Worm (Caenorhabditis elegans) whole organism, L3 larva: Measurements from ENCODE around the gene txt-19.
A peak's percentile ranks its signal among the peaks of the same experiment; 100 is the strongest.

Source experiments
- ceh-28 ChIP-seq: fragments of 150-350 bp; optimal IDR thresholded peaks from 2 replicates; lab custom pipeline; 2014; ENCODE audit warnings: missing biosample characterization, missing genetic modification reagents, missing genetic modification characterization
- ceh-82 ChIP-seq: fragments of 150-350 bp; optimal IDR thresholded peaks from 2 replicates; lab custom pipeline; 2014; ENCODE audit warnings: missing biosample characterization, missing genetic modification characterization
- egl-27 ChIP-seq: sonication (generic microtip); optimal IDR thresholded peaks from 4 replicates; lab custom pipeline; 2017; ENCODE audit warnings: missing biosample characterization, missing genetic modification reagents, missing genetic modification characterization
- egl-5 ChIP-seq: fragments of 150-350 bp; optimal IDR thresholded peaks from 2 replicates; lab custom pipeline; 2017; ENCODE audit warnings: missing biosample characterization, missing genetic modification reagents, missing genetic modification characterization, inconsistent platforms
- elt-2 ChIP-seq: sonication (generic microtip); optimal IDR thresholded peaks from 2 replicates; lab custom pipeline; 2016; ENCODE audit warnings: missing genetic modification reagents, mild to moderate bottlenecking, missing genetic modification characterization, missing compliant biosample characterization
- elt-3 ChIP-seq, 3 experiments: fragments of 150-350 bp in 1 of 3; sonication (generic microtip) in 2 of 3; optimal IDR thresholded peaks; 2 replicates in 2 of 3; 4 replicates in 1 of 3; lab custom pipeline; 2014 to 2017; ENCODE audit warnings: missing biosample characterization in 3 of 3, missing genetic modification characterization in 3 of 3
- fos-1 ChIP-seq: fragments of 150-350 bp; optimal IDR thresholded peaks from 2 replicates; lab custom pipeline; 2014; ENCODE audit warnings: missing biosample characterization, missing genetic modification characterization
- hmg-11 ChIP-seq: sonication (generic microtip); optimal IDR thresholded peaks from 2 replicates; lab custom pipeline; 2016; ENCODE audit warnings: missing genetic modification characterization, missing compliant biosample characterization
- jun-1 ChIP-seq: fragments of 150-350 bp; optimal IDR thresholded peaks from 2 replicates; lab custom pipeline; 2014; ENCODE audit warnings: missing biosample characterization, missing genetic modification reagents, missing genetic modification characterization
- lin-15B ChIP-seq: fragments of 150-350 bp; optimal IDR thresholded peaks from 2 replicates; lab custom pipeline; 2014; ENCODE audit warnings: missing biosample characterization, missing genetic modification characterization
- lin-39 ChIP-seq: fragments of 150-350 bp; optimal IDR thresholded peaks from 2 replicates; lab custom pipeline; 2018; ENCODE audit warnings: missing biosample characterization, missing genetic modification reagents, missing genetic modification characterization
- lsy-12 ChIP-seq: sonication (generic microtip); optimal IDR thresholded peaks from 2 replicates; lab custom pipeline; 2016; ENCODE audit warnings: mild to moderate bottlenecking, missing genetic modification characterization, missing compliant biosample characterization
- mml-1 ChIP-seq: fragments of 150-350 bp; sonication (generic microtip); optimal IDR thresholded peaks from 3 replicates; lab custom pipeline; 2014; ENCODE audit warnings: missing biosample characterization, missing genetic modification characterization
- nfya-1 ChIP-seq: sonication (generic microtip); optimal IDR thresholded peaks from 2 replicates; lab custom pipeline; 2017; ENCODE audit warnings: missing genetic modification characterization, mild to moderate bottlenecking, missing compliant biosample characterization, antibody characterized with exemption, moderate library complexity; ENCODE audit not compliant: insufficient read depth
- nhr-23 ChIP-seq: fragments of 150-350 bp; optimal IDR thresholded peaks from 2 replicates; lab custom pipeline; 2014; ENCODE audit warnings: missing biosample characterization, missing genetic modification reagents, missing genetic modification characterization
- nhr-237 ChIP-seq: fragments of 150-350 bp; optimal IDR thresholded peaks from 2 replicates; lab custom pipeline; 2014; ENCODE audit warnings: missing biosample characterization, missing genetic modification characterization
- nhr-28 ChIP-seq: fragments of 150-350 bp; optimal IDR thresholded peaks from 2 replicates; lab custom pipeline; 2014; ENCODE audit warnings: missing biosample characterization, missing genetic modification characterization
- nhr-43 ChIP-seq: sonication (generic microtip); optimal IDR thresholded peaks from 2 replicates; lab custom pipeline; 2016; ENCODE audit warnings: mild to moderate bottlenecking, missing genetic modification characterization, missing compliant biosample characterization; ENCODE audit not compliant: poor library complexity, severe bottlenecking
- nhr-76 ChIP-seq: fragments of 150-350 bp; sonication (generic microtip); optimal IDR thresholded peaks from 5 replicates; lab custom pipeline; 2014; ENCODE audit warnings: missing biosample characterization, missing genetic modification characterization
- nhr-77 ChIP-seq: fragments of 150-350 bp; optimal IDR thresholded peaks from 2 replicates; lab custom pipeline; 2014; ENCODE audit warnings: missing biosample characterization, missing genetic modification characterization
- pha-4 ChIP-seq: fragments of 150-350 bp; optimal IDR thresholded peaks from 2 replicates; lab custom pipeline; 2014; ENCODE audit warnings: missing biosample characterization, missing genetic modification reagents, missing genetic modification characterization
- pqm-1 ChIP-seq: fragments of 150-350 bp; optimal IDR thresholded peaks from 2 replicates; lab custom pipeline; 2017; ENCODE audit warnings: missing biosample characterization, missing genetic modification characterization, inconsistent platforms
- skn-1 ChIP-seq: fragments of 150-350 bp; optimal IDR thresholded peaks from 2 replicates; lab custom pipeline; 2014; ENCODE audit warnings: missing biosample characterization, missing genetic modification characterization
- snpc-4 ChIP-seq: fragments of 150-350 bp; optimal IDR thresholded peaks from 2 replicates; lab custom pipeline; 2014; ENCODE audit warnings: missing biosample characterization, missing genetic modification characterization
- tbx-2 ChIP-seq: sonication (generic microtip); optimal IDR thresholded peaks from 2 replicates; lab custom pipeline; 2016; ENCODE audit warnings: mild to moderate bottlenecking, missing genetic modification characterization, missing compliant biosample characterization
- unc-62 ChIP-seq: fragments of 150-350 bp; sonication (generic microtip); optimal IDR thresholded peaks from 4 replicates; lab custom pipeline; 2014; ENCODE audit warnings: missing biosample characterization, missing genetic modification reagents, missing genetic modification characterization
- zag-1 ChIP-seq: fragments of 150-350 bp; optimal IDR thresholded peaks from 2 replicates; lab custom pipeline; 2014; ENCODE audit warnings: missing biosample characterization, missing genetic modification characterization
- ztf-11 ChIP-seq: fragments of 150-350 bp; optimal IDR thresholded peaks from 2 replicates; lab custom pipeline; 2014; ENCODE audit warnings: missing biosample characterization, missing genetic modification characterization

txt-19 gene

ce11 chrIV:12840873-12841272, 4.8 kb upstream of the txt-19 start:
- TF ChIP-seq ceh-82 (tag; lab: Kevin White, UChicago) (no peak), nhr-237 (tag; lab: Kevin White, UChicago) (no peak), lsy-12 (tag; lab: Kevin White, UChicago) (no peak), pqm-1 (tag; lab: Kevin White, UChicago) (no peak), lin-15B (tag; lab: Kevin White, UChicago) (no peak), nhr-23 (no peak), ztf-11 (tag; lab: Kevin White, UChicago) (no peak), lin-39 (no peak), nhr-77 (no peak), nhr-76 (tag; lab: Kevin White, UChicago) (no peak)

ce11 chrIV:12842121-12842520, 3.6 kb upstream of the txt-19 start:
- TF ChIP-seq jun-1 (tag; lab: Kevin White, UChicago) (peak; percentile 80), elt-2 (tag; lab: Kevin White, UChicago) (peak; percentile 98), fos-1 (tag; lab: Kevin White, UChicago) (peak; percentile 53), lin-39 (no peak), snpc-4 (tag; lab: Kevin White, UChicago) (no peak), pqm-1 (tag; lab: Kevin White, UChicago) (peak; percentile 95), ceh-28 (tag; lab: Kevin White, UChicago) (no peak), hmg-11 (no peak), egl-5 (tag; lab: Kevin White, UChicago) (no peak), elt-3 (tag; optimal IDR thresholded peaks at IDR 0.05; lab: Kevin White, UChicago) (no peak), unc-62 (GFP tag; lab: Kevin White, UChicago) (no peak), skn-1 (tag; lab: Kevin White, UChicago) (peak; percentile 22), pha-4 (peak; percentile 86)
- TF ChIP-seq, all 47 proteins: peak for 6

ce11 chrIV:12842895-12843294, 2.8 kb upstream of the txt-19 start:
- TF ChIP-seq nfya-1 (peak; percentile 14), lin-15B (tag; lab: Kevin White, UChicago) (no peak)

- peak; percentile 11 for TF ChIP-seq hmg-11
- TF ChIP-seq zag-1 (tag; lab: Kevin White, UChicago), result no peak
- TF ChIP-seq nfya-1, result peak; percentile 26
- TF ChIP-seq tbx-2 (tag; lab: Kevin White, UChicago), result no peak
- TF ChIP-seq ceh-28 (tag; lab: Kevin White, UChicago), result no peak
- TF ChIP-seq nhr-43 (tag; lab: Kevin White, UChicago), result no peak
- TF ChIP-seq egl-27 (tag; lab: Kevin White, UChicago), result no peak
- no peak for TF ChIP-seq nhr-23
- peak; percentile 39 for TF ChIP-seq pha-4
- TF ChIP-seq snpc-4 (tag; lab: Kevin White, UChicago), result no peak
Observed at ce11 chrIV:12849030-12849560, 3.4 kb downstream of the txt-19 start, which contains the start of gene srf-3. srf-3 (plus strand) TSS chrIV:12849510.

- TF ChIP-seq elt-2 (tag; lab: Kevin White, UChicago) (peak; percentile 7), lsy-12 (tag; lab: Kevin White, UChicago) (no peak)
- TF ChIP-seq, all 47 proteins: peak for 1
Observed at ce11 chrIV:12854372-12855114, 8.8 kb downstream of the txt-19 start.

ce11 chrIV:12855248-12855647, 9.5 kb downstream of the txt-19 start, which contains the start of gene nstp-5:
nstp-5 (plus strand) TSS chrIV:12855548.
- TF ChIP-seq egl-5 (tag; lab: Kevin White, UChicago), result no peak
- TF ChIP-seq jun-1 (tag; lab: Kevin White, UChicago), result no peak
- TF ChIP-seq lin-39, result no peak
- no peak for TF ChIP-seq snpc-4 (tag; lab: Kevin White, UChicago)
- TF ChIP-seq nhr-28 (tag; lab: Kevin White, UChicago), result no peak
- no peak for TF ChIP-seq ceh-28 (tag; lab: Kevin White, UChicago)
- TF ChIP-seq mml-1, result no peak
